Worm (Caenorhabditis elegans) whole organism, dauer: ENCODE measurements around the gene R10E11.9.

Experiments used
- unc-62 ChIP-seq: sonication (generic microtip); optimal IDR thresholded peaks from 2 replicates; lab custom pipeline; 2017; ENCODE audit warnings: missing biosample characterization, missing genetic modification reagents, missing genetic modification characterization

R10E11.9 gene

ce11 chrIII:9793592-9794417 lies at the start of gene R10E11.9, which contains the start of gene mcm-6:
TSS of gene R10E11.9 (minus strand) at chrIII:9793642.
TSS of gene mcm-6 (plus strand) at chrIII:9794367.
- TF ChIP-seq unc-62 (GFP tag; lab: Kevin White, UChicago) = no peak

ce11 chrIII:9834888-9835287 lies 41.4 kb upstream of the R10E11.9 start, which contains the start of gene K11H3.8:
TSS of gene K11H3.8 (plus strand) at chrIII:9835188.
- no peak for TF ChIP-seq unc-62 (GFP tag; lab: Kevin White, UChicago)

ce11 chrIII:9832569-9832968 lies 39.1 kb upstream of the R10E11.9 start:
- no peak for TF ChIP-seq unc-62 (GFP tag; lab: Kevin White, UChicago)

- TF ChIP-seq unc-62 (GFP tag; lab: Kevin White, UChicago) = no peak
Observed at ce11 chrIII:9830502-9830901, 37.1 kb upstream of the R10E11.9 start, which contains the start of gene ZK632.12. TSS of gene ZK632.12 (plus strand) at chrIII:9830802.

ce11 chrIII:9827163-9827951 lies 33.9 kb upstream of the R10E11.9 start, which contains the start of the genes ZK632.10 and ZK632.11:
TSS of gene ZK632.10 (minus strand) at chrIII:9827722.
TSS of gene ZK632.11 (plus strand) at chrIII:9827915.
- no peak for TF ChIP-seq unc-62 (GFP tag; lab: Kevin White, UChicago)

- TF ChIP-seq unc-62 (GFP tag; lab: Kevin White, UChicago) = no peak
Observed at ce11 chrIII:9826005-9826404, 32.6 kb upstream of the R10E11.9 start.

ce11 chrIII:9825073-9825828 lies 31.8 kb upstream of the R10E11.9 start, which contains the start of gene ZK632.9:
TSS of gene ZK632.9 (minus strand) at chrIII:9825432.
- no peak for TF ChIP-seq unc-62 (GFP tag; lab: Kevin White, UChicago)

- no peak for TF ChIP-seq unc-62 (GFP tag; lab: Kevin White, UChicago)
Observed at ce11 chrIII:9824330-9824934, 31.0 kb upstream of the R10E11.9 start, which contains the start of gene lin-52. TSS of gene lin-52 (minus strand) at chrIII:9824750.

ce11 chrIII:9823748-9824147 lies 30.3 kb upstream of the R10E11.9 start:
- no peak for TF ChIP-seq unc-62 (GFP tag; lab: Kevin White, UChicago)

ce11 chrIII:9822942-9823341 lies 29.5 kb upstream of the R10E11.9 start, which contains the start of gene arl-5:
TSS of gene arl-5 (plus strand) at chrIII:9823242.
- TF ChIP-seq unc-62 (GFP tag; lab: Kevin White, UChicago) = no peak

- no peak for TF ChIP-seq unc-62 (GFP tag; lab: Kevin White, UChicago)
Observed at ce11 chrIII:9818763-9819162, 25.3 kb upstream of the R10E11.9 start, which contains the start of gene panl-3. TSS of gene panl-3 (plus strand) at chrIII:9819056.

- TF ChIP-seq unc-62 (GFP tag; lab: Kevin White, UChicago) = no peak
Observed at ce11 chrIII:9817894-9818293, 24.5 kb upstream of the R10E11.9 start.

ce11 chrIII:9817087-9817612 lies 23.7 kb upstream of the R10E11.9 start, which contains the start of gene cnx-1:
TSS of gene cnx-1 (minus strand) at chrIII:9817137.
- TF ChIP-seq unc-62 (GFP tag; lab: Kevin White, UChicago) = no peak

- no peak for TF ChIP-seq unc-62 (GFP tag; lab: Kevin White, UChicago)
Observed at ce11 chrIII:9813146-9813545, 19.7 kb upstream of the R10E11.9 start, which contains the start of gene ZK632.14. TSS of gene ZK632.14 (plus strand) at chrIII:9813446.
